Fruit fly (Drosophila melanogaster) whole organism, embryonic: ENCODE measurements around the gene CG31109.

Experiments
- Asciz ChIP-seq: fragments of 200-800 bp; sonication (Bioruptor generic); optimal IDR thresholded peaks from 2 replicates; lab custom pipeline; 2017; ENCODE audit warnings: missing biosample characterization, mild to moderate bottlenecking, missing genetic modification characterization, missing genetic modification reagents
- Awh ChIP-seq: fragments of 200-800 bp; sonication (Bioruptor generic); IDR thresholded peaks from 2 replicates; pipeline ENCODE4, ENCODE4 v1.3.6; 2022; ENCODE audit warnings: missing biosample characterization, missing genetic modification characterization
- BEAF-32 ChIP-seq: fragments of 200-800 bp; sonication (Bioruptor generic); optimal IDR thresholded peaks from 3 replicates; lab custom pipeline; 2017; ENCODE audit warnings: missing biosample characterization, missing genetic modification characterization, mild to moderate bottlenecking, moderate library complexity, missing genetic modification reagents
- CG10366 ChIP-seq: fragments of 200-800 bp; sonication (Bioruptor generic); IDR thresholded peaks from 2 replicates; pipeline ENCODE4 v1.3.6; 2022; ENCODE audit warnings: missing biosample characterization, missing genetic modification characterization
- CG13296 ChIP-seq: fragments of 200-800 bp; sonication (Bioruptor generic); optimal IDR thresholded peaks from 3 replicates; lab custom pipeline; 2018; ENCODE audit warnings: missing biosample characterization, mild to moderate bottlenecking, missing genetic modification characterization
- CG13424 ChIP-seq: fragments of 200-800 bp; sonication (Bioruptor generic); optimal IDR thresholded peaks from 2 replicates; lab custom pipeline; 2019; ENCODE audit warnings: missing biosample characterization, mild to moderate bottlenecking, missing genetic modification characterization, moderate library complexity
- CG14710 ChIP-seq: fragments of 200-800 bp; sonication (Bioruptor generic); optimal IDR thresholded peaks from 3 replicates; lab custom pipeline; 2019; ENCODE audit warnings: missing biosample characterization, mild to moderate bottlenecking, missing genetic modification characterization, moderate library complexity
- CG18011 ChIP-seq: fragments of 200-800 bp; sonication (Bioruptor generic); optimal IDR thresholded peaks from 2 replicates; lab custom pipeline; 2017; ENCODE audit warnings: missing biosample characterization, missing genetic modification characterization, mild to moderate bottlenecking, moderate library complexity, missing genotype
- CG18619 ChIP-seq: fragments of 200-800 bp; sonication (Bioruptor generic); optimal IDR thresholded peaks from 3 replicates; lab custom pipeline; 2017; ENCODE audit warnings: missing biosample characterization, mild to moderate bottlenecking, missing genetic modification characterization
- CG7271 ChIP-seq: fragments of 200-800 bp; sonication (Bioruptor generic); optimal IDR thresholded peaks from 2 replicates; lab custom pipeline; 2018; ENCODE audit warnings: missing biosample characterization, mild to moderate bottlenecking, missing genetic modification characterization, moderate library complexity
- CG7745 ChIP-seq: fragments of 200-800 bp; sonication (Bioruptor generic); optimal IDR thresholded peaks from 2 replicates; lab custom pipeline; 2018; ENCODE audit warnings: missing biosample characterization, mild to moderate bottlenecking, missing genetic modification characterization, moderate library complexity
- CG8281 ChIP-seq: fragments of 200-800 bp; sonication (Bioruptor generic); optimal IDR thresholded peaks from 2 replicates; lab custom pipeline; 2018; ENCODE audit warnings: missing biosample characterization, mild to moderate bottlenecking, missing genetic modification characterization, moderate library complexity
- CG9437 ChIP-seq: fragments of 200-800 bp; sonication (Bioruptor generic); optimal IDR thresholded peaks from 2 replicates; lab custom pipeline; 2018; ENCODE audit warnings: missing biosample characterization, mild to moderate bottlenecking, missing genetic modification characterization
- Dll ChIP-seq: fragments of 200-800 bp; sonication (Bioruptor generic); IDR thresholded peaks from 4 replicates; pipeline ENCODE4 v1.3.6; 2022; ENCODE audit warnings: missing biosample characterization, missing genetic modification characterization; ENCODE audit not compliant: partially characterized antibody
- Dref ChIP-seq: fragments of 200-800 bp; sonication (Bioruptor generic); IDR thresholded peaks from 2 replicates; pipeline ENCODE4 v1.3.6; 2022; ENCODE audit warnings: missing biosample characterization, missing genetic modification characterization
- Ets97D ChIP-seq: fragments of 200-800 bp; sonication (Bioruptor generic); optimal IDR thresholded peaks from 3 replicates; lab custom pipeline; 2016; ENCODE audit warnings: missing biosample characterization, missing genetic modification characterization
- Hand ChIP-seq: fragments of 200-800 bp; sonication (Bioruptor generic); optimal IDR thresholded peaks from 2 replicates; lab custom pipeline; 2017; ENCODE audit warnings: mild to moderate bottlenecking, missing biosample characterization, missing genetic modification reagents, missing genetic modification characterization
- Hr39 ChIP-seq: fragments of >200 bp; optimal IDR thresholded peaks from 2 replicates; lab custom pipeline; 2017
- Hsf ChIP-seq: fragments of 200-800 bp; sonication (Bioruptor generic); optimal IDR thresholded peaks from 3 replicates; lab custom pipeline; 2016; ENCODE audit warnings: missing biosample characterization, missing genetic modification characterization
- Mad ChIP-seq: fragments of 200-800 bp; sonication (Bioruptor generic); optimal IDR thresholded peaks from 2 replicates; lab custom pipeline; 2016; ENCODE audit warnings: missing biosample characterization, missing genetic modification characterization
- NK7.1 ChIP-seq: fragments of 200-800 bp; sonication (Bioruptor generic); optimal IDR thresholded peaks from 3 replicates; lab custom pipeline; 2016; ENCODE audit warnings: missing biosample characterization, missing genetic modification characterization
- PHDP ChIP-seq: fragments of 200-800 bp; sonication (Bioruptor generic); optimal IDR thresholded peaks from 3 replicates; lab custom pipeline; 2018; ENCODE audit warnings: missing biosample characterization, mild to moderate bottlenecking, missing genetic modification characterization, moderate library complexity
- Sry-β ChIP-seq: fragments of 200-800 bp; sonication (Bioruptor generic); optimal IDR thresholded peaks from 2 replicates; lab custom pipeline; 2018; ENCODE audit warnings: missing biosample characterization, mild to moderate bottlenecking, missing genetic modification characterization, moderate library complexity
- Stat92E ChIP-seq, 3 experiments: fragments of >200 bp in 2 of 3; fragments of 200-800 bp in 1 of 3; sonication (Bioruptor generic) in 1 of 3; optimal IDR thresholded peaks; 2 replicates each; lab custom pipeline; 2017 to 2019; ENCODE audit warnings: missing biosample characterization in 3 of 3, missing genetic modification characterization in 3 of 3, mild to moderate bottlenecking in 1 of 3, moderate library complexity in 1 of 3
- bbx ChIP-seq: fragments of 200-800 bp; sonication (Bioruptor generic); IDR thresholded peaks from 2 replicates; pipeline ENCODE4 v1.3.6; 2022; ENCODE audit warnings: missing biosample characterization, missing genetic modification characterization; ENCODE audit not compliant: partially characterized antibody
- bcd ChIP-seq: fragments of 200-800 bp; sonication (Bioruptor generic); optimal IDR thresholded peaks from 2 replicates; lab custom pipeline; 2017; ENCODE audit warnings: missing biosample characterization, mild to moderate bottlenecking, missing genetic modification characterization
- ci ChIP-seq: fragments of 200-800 bp; sonication (Bioruptor generic); IDR thresholded peaks from 3 replicates; pipeline ENCODE4 v1.3.6; 2022; ENCODE audit warnings: missing biosample characterization, missing genetic modification characterization
- crc ChIP-seq: fragments of 200-800 bp; sonication (Bioruptor generic); optimal IDR thresholded peaks from 2 replicates; lab custom pipeline; 2016; ENCODE audit warnings: missing biosample characterization, missing genetic modification characterization
- dan ChIP-seq: fragments of 200-800 bp; sonication (Bioruptor generic); IDR thresholded peaks from 2 replicates; pipeline ENCODE4 v1.3.6; 2022; ENCODE audit warnings: missing biosample characterization, missing genetic modification characterization
- en ChIP-seq: fragments of 200-800 bp; sonication (Bioruptor generic); optimal IDR thresholded peaks from 2 replicates; lab custom pipeline; 2016; ENCODE audit warnings: missing biosample characterization, missing genetic modification characterization
- mirr ChIP-seq: fragments of 200-800 bp; sonication (Bioruptor generic); optimal IDR thresholded peaks from 3 replicates; lab custom pipeline; 2018; ENCODE audit warnings: missing biosample characterization, mild to moderate bottlenecking, missing genetic modification characterization
- nom ChIP-seq: fragments of 200-800 bp; sonication (Bioruptor generic); optimal IDR thresholded peaks from 2 replicates; lab custom pipeline; 2017; ENCODE audit warnings: missing biosample characterization, missing genetic modification characterization, mild to moderate bottlenecking, moderate library complexity, missing genetic modification reagents
- onecut ChIP-seq: fragments of 200-800 bp; sonication (Bioruptor generic); IDR thresholded peaks from 2 replicates; pipeline ENCODE4 v1.3.6; 2022; ENCODE audit warnings: missing biosample characterization, missing genetic modification characterization
- pan ChIP-seq, 4 experiments: fragments of >200 bp in 3 of 4; fragments of 200-800 bp in 1 of 4; sonication (Bioruptor generic) in 1 of 4; optimal IDR thresholded peaks in 3 of 4; IDR thresholded peaks in 1 of 4; 2 replicates each; pipeline versions ENCODE4 v1.3.6 to Lab custom; 2017 to 2022; ENCODE audit warnings: missing biosample characterization in 2 of 4, missing genetic modification characterization in 2 of 4, mixed read lengths in 1 of 4
- pfk ChIP-seq: fragments of 200-800 bp; sonication (Bioruptor generic); optimal IDR thresholded peaks from 2 replicates; lab custom pipeline; 2018; ENCODE audit warnings: missing biosample characterization, mild to moderate bottlenecking, missing genetic modification characterization, moderate library complexity
- pita ChIP-seq: fragments of 200-800 bp; sonication (Bioruptor generic); optimal IDR thresholded peaks from 2 replicates; lab custom pipeline; 2017; ENCODE audit warnings: missing biosample characterization, mild to moderate bottlenecking, missing genetic modification characterization
- pnt ChIP-seq: fragments of 200-800 bp; sonication (Bioruptor generic); optimal IDR thresholded peaks from 3 replicates; lab custom pipeline; 2016; ENCODE audit warnings: missing biosample characterization, missing genetic modification characterization
- row ChIP-seq: fragments of 200-800 bp; sonication (Bioruptor generic); IDR thresholded peaks from 3 replicates; pipeline ENCODE4 v1.3.6; 2022; ENCODE audit warnings: missing biosample characterization, missing genetic modification characterization
- slbo ChIP-seq: fragments of 200-800 bp; sonication (Bioruptor generic); IDR thresholded peaks from 2 replicates; pipeline ENCODE4 v1.3.6; 2022; ENCODE audit warnings: missing biosample characterization, missing genetic modification characterization
- tap ChIP-seq: fragments of 200-800 bp; optimal IDR thresholded peaks from 3 replicates; lab custom pipeline; 2019; ENCODE audit warnings: missing biosample characterization, mild to moderate bottlenecking, missing genetic modification characterization, moderate library complexity
- ttk ChIP-seq: fragments of 200-800 bp; sonication (Bioruptor generic); IDR thresholded peaks from 2 replicates; pipeline ENCODE4 v2.1.2; 2022; ENCODE audit warnings: missing biosample characterization, missing genetic modification characterization
- twi ChIP-seq: fragments of 200-800 bp; optimal IDR thresholded peaks from 2 replicates; lab custom pipeline; 2019; ENCODE audit warnings: missing biosample characterization, mild to moderate bottlenecking, missing genetic modification characterization, moderate library complexity
- unc-4 ChIP-seq: fragments of 200-800 bp; sonication (Bioruptor generic); IDR thresholded peaks from 2 replicates; pipeline ENCODE4 v1.3.6; 2022; ENCODE audit warnings: missing biosample characterization, missing genetic modification characterization; ENCODE audit not compliant: partially characterized antibody
- usp ChIP-seq: fragments of >200 bp; optimal IDR thresholded peaks from 2 replicates; lab custom pipeline; 2017; ENCODE audit warnings: missing biosample characterization, missing genetic modification characterization
- vnd ChIP-seq: fragments of 200-800 bp; sonication (Bioruptor generic); IDR thresholded peaks from 3 replicates; pipeline ENCODE4 v1.3.6; 2022; ENCODE audit warnings: missing biosample characterization, missing genetic modification characterization; ENCODE audit not compliant: partially characterized antibody
- wek ChIP-seq: fragments of 200-800 bp; sonication (Bioruptor generic); optimal IDR thresholded peaks from 3 replicates; lab custom pipeline; 2018; ENCODE audit warnings: missing biosample characterization, mild to moderate bottlenecking, missing genetic modification characterization, moderate library complexity
- zen2 ChIP-seq: fragments of 200-800 bp; sonication (Bioruptor generic); IDR thresholded peaks from 3 replicates; pipeline ENCODE4 v1.3.6; 2022; ENCODE audit warnings: missing biosample characterization, missing genetic modification characterization; ENCODE audit not compliant: partially characterized antibody
- zf30C ChIP-seq: fragments of 200-800 bp; sonication (Bioruptor generic); optimal IDR thresholded peaks from 3 replicates; lab custom pipeline; 2018; ENCODE audit warnings: missing biosample characterization, mild to moderate bottlenecking, missing genetic modification characterization

The CG31109 gene

dm6 chr3R:25054451-25055188 is at the start of gene CG31109:
Gene CG31109 (minus strand): TSS chr3R:25054653.
- TF ChIP-seq CG9437 (GFP tag; lab: Kevin White, UChicago) (no peak), zf30C (GFP tag; lab: Kevin White, UChicago) (peak; percentile 19), pan (optimal IDR thresholded peaks at IDR 0.05; lab: Kevin White, UChicago) (no peak), pan (GFP tag; optimal IDR thresholded peaks at IDR 0.05 in 1 of 2, IDR thresholded peaks at IDR 0.05 in 1 of 2) (peak in 1 of 2 experiments; percentile 38), ci (GFP tag; lab: Robert Waterston, UW) (peak; percentile 26; the same call in 1 of the 3 replicates), bcd (GFP tag; lab: Kevin White, UChicago) (no peak), Asciz (GFP tag; lab: Kevin White, UChicago) (no peak), Dll (GFP tag; lab: Robert Waterston, UW) (peak; percentile 50; the same call in 1 of the 4 replicates), CG13424 (tag; lab: Kevin White, UChicago) (peak; percentile 22), CG7745 (tag; lab: Kevin White, UChicago) (no peak), PHDP (tag; lab: Kevin White, UChicago) (peak; percentile 1), CG14710 (peak; percentile 70), pfk (GFP tag; lab: Kevin White, UChicago) (peak; percentile 94), zen2 (GFP tag; lab: Robert Waterston, UW) (no peak), Stat92E (GFP tag; optimal IDR thresholded peaks at IDR 0.05; lab: Kevin White, UChicago) (no peak), CG18619 (GFP tag; lab: Kevin White, UChicago) (no peak), bbx (GFP tag; lab: Robert Waterston, UW) (peak; percentile 57), en (GFP tag; lab: Kevin White, UChicago) (no peak), Sry-β (GFP tag; lab: Kevin White, UChicago) (peak; percentile 12), pita (GFP tag; lab: Kevin White, UChicago) (no peak), CG7271 (tag; lab: Kevin White, UChicago) (no peak), wek (GFP tag; lab: Kevin White, UChicago) (no peak), CG8281 (no peak), CG10366 (GFP tag; lab: Robert Waterston, UW) (no peak), CG13296 (peak; percentile 52), NK7.1 (GFP tag; lab: Kevin White, UChicago) (no peak), onecut (GFP tag; lab: Robert Waterston, UW) (peak; percentile 60), twi (tag; lab: Kevin White, UChicago) (peak; percentile 27), ttk (no peak), pnt (GFP tag; lab: Kevin White, UChicago) (no peak), tap (no peak), unc-4 (GFP tag; lab: Robert Waterston, UW) (peak; percentile 44; the same call in 1 of the 2 replicates), BEAF-32 (GFP tag; lab: Kevin White, UChicago) (peak; percentile 71), Mad (GFP tag; lab: Kevin White, UChicago) (no peak), Hsf (GFP tag; lab: Kevin White, UChicago) (peak; percentile 2), slbo (GFP tag; lab: Robert Waterston, UW) (no peak), crc (GFP tag; lab: Kevin White, UChicago) (no peak), Dref (GFP tag; lab: Robert Waterston, UW) (peak; percentile 78), vnd (no peak), mirr (peak; percentile 54), row (peak; percentile 70), usp (GFP tag; lab: Kevin White, UChicago) (no peak), dan (no peak), nom (GFP tag; lab: Kevin White, UChicago) (peak; percentile 3), CG18011 (GFP tag; lab: Kevin White, UChicago) (peak; percentile 8), Hand (no peak), Ets97D (peak; percentile 74), Awh (GFP tag; lab: Robert Waterston, UW) (no peak), Hr39 (lab: Kevin White, UChicago) (no peak)
